Fruit fly (Drosophila melanogaster) whole organism: Measurements from ENCODE around the gene CG10035.

ENCODE experiments used
- CG8478 ChIP-seq: fragments of >200 bp; optimal IDR thresholded peaks from 2 replicates; lab custom pipeline; 2018; ENCODE audit warnings: inconsistent platforms
- Dll ChIP-seq: fragments of >200 bp; optimal IDR thresholded peaks from 2 replicates; lab custom pipeline; 2017
- EcR ChIP-seq, 2 experiments: fragments of >200 bp; optimal IDR thresholded peaks; 2 replicates each; lab custom pipeline; 2017; ENCODE audit warnings: missing biosample characterization in 2 of 2, missing genetic modification characterization in 2 of 2, missing genetic modification reagents in 2 of 2
- pan ChIP-seq: fragments of >200 bp; optimal IDR thresholded peaks from 2 replicates; lab custom pipeline; 2017
- psq ChIP-seq: fragments of >200 bp; optimal IDR thresholded peaks from 2 replicates; lab custom pipeline; 2017
- usp ChIP-seq: fragments of >200 bp; optimal IDR thresholded peaks from 2 replicates; lab custom pipeline; 2017; ENCODE audit warnings: missing biosample characterization, missing genetic modification characterization, mixed read lengths

- TF ChIP-seq psq (lab: Kevin White, UChicago) = no peak
- TF ChIP-seq usp (GFP tag; lab: Kevin White, UChicago) = no peak
- TF ChIP-seq CG8478 (lab: Kevin White, UChicago) = no peak
- no peak for TF ChIP-seq Dll (lab: Kevin White, UChicago)
- TF ChIP-seq pan (lab: Kevin White, UChicago) = no peak
- no peak for TF ChIP-seq EcR (GFP tag; optimal IDR thresholded peaks at IDR 0.05; lab: Kevin White, UChicago)
Measured at dm6 chr3R:12379708-12380107, 2.8 kb downstream of the CG10035 start, which contains the start of gene GstD8.
